Worm (Caenorhabditis elegans): ENCODE data around the gene T02D1.4.

DNA sequence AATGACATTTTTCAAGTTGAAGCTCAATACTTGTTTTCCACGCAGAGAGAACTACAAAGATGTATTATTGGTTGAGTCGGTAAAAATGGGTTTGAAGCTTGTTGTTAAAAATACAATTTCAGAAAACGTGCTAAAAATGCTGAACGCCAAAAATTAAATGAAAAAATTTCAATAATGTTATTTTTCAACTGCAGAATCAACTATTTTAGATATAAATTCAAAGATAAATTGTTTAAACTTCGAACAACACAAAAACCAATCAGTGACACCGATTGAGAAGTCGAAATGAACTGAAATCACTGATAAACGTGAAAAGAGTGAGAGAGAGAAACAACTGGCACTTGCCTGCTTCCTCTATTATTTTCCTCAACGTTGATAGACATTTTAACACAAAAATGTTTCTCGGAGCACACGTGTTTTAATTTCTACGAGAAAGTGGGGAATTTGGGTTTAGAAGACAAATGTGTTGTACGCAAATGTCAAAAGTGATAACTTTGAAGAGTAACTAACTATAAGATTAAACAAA, 12.1 kb upstream of the T02D1.4 start, which contains the start of gene T02D1.8:
- TF ChIP-seq nhr-77 (tag; optimal IDR thresholded peaks at IDR 0.05) (no peak), lsy-2 (tag; optimal IDR thresholded peaks at IDR 0.05) (no peak)

All from whole organism, L1 larva.